Fruit fly (Drosophila melanogaster) S2 (cell line): ENCODE data around the gene GstD11.

ENCODE experiments used
- CG8478 ChIP-seq: fragments of >200 bp; optimal IDR thresholded peaks from 2 replicates; lab custom pipeline; 2018
- CTCF ChIP-seq, 2 experiments: fragments of >200 bp; optimal IDR thresholded peaks; 2 replicates each; lab custom pipeline; 2018

- TF ChIP-seq CG8478 (lab: Kevin White, UChicago) (no peak), CTCF (optimal IDR thresholded peaks at IDR 0.05; lab: Kevin White, UChicago) (no peak)
Measured at dm6 chr3R:12411449-12411848, 28.3 kb downstream of the GstD11 start.
